Worm (Caenorhabditis elegans): ENCODE data around the gene C44B7.11.

C44B7.11 gene

ce11 chrII:6858201-6858600, 39.1 kb downstream of the C44B7.11 start, which contains the start of gene dnj-5:
TSS of gene dnj-5 (minus strand) at chrII:6858301.
- TF ChIP-seq mep-1 (tag; optimal IDR thresholded peaks at IDR 0.05) (no peak), sptf-1 (tag; optimal IDR thresholded peaks at IDR 0.05) (no peak), lin-13 (tag; optimal IDR thresholded peaks at IDR 0.05) (no peak), cnd-1 (tag; optimal IDR thresholded peaks at IDR 0.05) (no peak), ceh-83 (GFP tag; optimal IDR thresholded peaks at IDR 0.05) (no peak), ces-1 (GFP tag; optimal IDR thresholded peaks at IDR 0.05) (no peak), nhr-237 (tag; optimal IDR thresholded peaks at IDR 0.05) (no peak), mab-5 (tag; optimal IDR thresholded peaks at IDR 0.05) (no peak), sem-2 (GFP tag; optimal IDR thresholded peaks at IDR 0.05) (no peak), zip-8 (tag; optimal IDR thresholded peaks at IDR 0.05) (no peak), unc-39 (tag; optimal IDR thresholded peaks at IDR 0.05) (no peak), mls-2 (tag; optimal IDR thresholded peaks at IDR 0.05) (no peak), nhr-12 (tag; optimal IDR thresholded peaks at IDR 0.05) (no peak), nhr-28 (tag; optimal IDR thresholded peaks at IDR 0.05) (no peak), M03D4.4 (tag; optimal IDR thresholded peaks at IDR 0.05) (no peak), lin-32 (GFP tag; optimal IDR thresholded peaks at IDR 0.05) (no peak), nhr-76 (tag; optimal IDR thresholded peaks at IDR 0.05) (no peak), elt-1 (tag; optimal IDR thresholded peaks at IDR 0.05; ENCODE audit: borderline replicate concordance, insufficient read depth) (no peak), unc-120 (tag; optimal IDR thresholded peaks at IDR 0.05; ENCODE audit: poor library complexity, severe bottlenecking) (no peak), blmp-1 (tag; optimal IDR thresholded peaks at IDR 0.05) (no peak)

- no peak for TF ChIP-seq ceh-39 (tag; optimal IDR thresholded peaks at IDR 0.05)
- TF ChIP-seq lin-13 (tag; optimal IDR thresholded peaks at IDR 0.05): peak; percentile 75
- peak; percentile 76 for TF ChIP-seq unc-120 (tag; optimal IDR thresholded peaks at IDR 0.05; ENCODE audit: poor library complexity, severe bottlenecking)
- peak; percentile 45 for TF ChIP-seq nhr-237 (tag; optimal IDR thresholded peaks at IDR 0.05)
- peak; percentile 96 for TF ChIP-seq cnd-1 (tag; optimal IDR thresholded peaks at IDR 0.05)
- no peak for TF ChIP-seq pha-4 (tag; optimal IDR thresholded peaks at IDR 0.05)
- TF ChIP-seq ceh-83 (GFP tag; optimal IDR thresholded peaks at IDR 0.05): peak; percentile 94
- TF ChIP-seq ham-2 (GFP tag; optimal IDR thresholded peaks at IDR 0.05): peak; percentile 68
- TF ChIP-seq hlh-1 (tag; optimal IDR thresholded peaks at IDR 0.05): peak; percentile 32
- TF ChIP-seq blmp-1 (tag; optimal IDR thresholded peaks at IDR 0.05): no peak
- TF ChIP-seq sem-2 (GFP tag; optimal IDR thresholded peaks at IDR 0.05): peak; percentile 88
- TF ChIP-seq nhr-12 (tag; optimal IDR thresholded peaks at IDR 0.05): peak; percentile 55
- TF ChIP-seq unc-62 (GFP tag; optimal IDR thresholded peaks at IDR 0.05): peak; percentile 76
- TF ChIP-seq ces-1 (GFP tag; optimal IDR thresholded peaks at IDR 0.05): peak; percentile 57
- no peak for TF ChIP-seq zip-8 (tag; optimal IDR thresholded peaks at IDR 0.05)
- peak; percentile 27 for TF ChIP-seq nhr-28 (tag; optimal IDR thresholded peaks at IDR 0.05)
- peak; percentile 75 for TF ChIP-seq ceh-43 (GFP tag; optimal IDR thresholded peaks at IDR 0.05)
- TF ChIP-seq lin-32 (GFP tag; optimal IDR thresholded peaks at IDR 0.05): peak; percentile 91
- no peak for TF ChIP-seq mab-5 (tag; optimal IDR thresholded peaks at IDR 0.05)
- TF ChIP-seq mls-2 (tag; optimal IDR thresholded peaks at IDR 0.05): peak; percentile 95
- TF ChIP-seq ztf-11 (tag; optimal IDR thresholded peaks at IDR 0.05): peak; percentile 72
- TF ChIP-seq elt-1 (tag; optimal IDR thresholded peaks at IDR 0.05; ENCODE audit: borderline replicate concordance, insufficient read depth): peak; percentile 32
- peak; percentile 74 for TF ChIP-seq tbx-8 (GFP tag; optimal IDR thresholded peaks at IDR 0.05)
- TF ChIP-seq nhr-2 (tag; optimal IDR thresholded peaks at IDR 0.05): no peak
- peak; percentile 93 for TF ChIP-seq M03D4.4 (tag; optimal IDR thresholded peaks at IDR 0.05)
- peak; percentile 68 for TF ChIP-seq unc-39 (tag; optimal IDR thresholded peaks at IDR 0.05)
- peak; percentile 65 for TF ChIP-seq flh-1 (GFP tag; optimal IDR thresholded peaks at IDR 0.05)
- peak; percentile 35 for TF ChIP-seq lsy-2 (tag; optimal IDR thresholded peaks at IDR 0.05)
- TF ChIP-seq mep-1 (tag; optimal IDR thresholded peaks at IDR 0.05): peak; percentile 68
- no peak for TF ChIP-seq elt-3 (tag; optimal IDR thresholded peaks at IDR 0.05)
- TF ChIP-seq sptf-1 (tag; optimal IDR thresholded peaks at IDR 0.05): peak; percentile 94
- TF ChIP-seq nhr-76 (tag; optimal IDR thresholded peaks at IDR 0.05): no peak
- peak; percentile 72 for TF ChIP-seq bed-3 (GFP tag; optimal IDR thresholded peaks at IDR 0.05)
- TF ChIP-seq drap-1 (GFP tag; optimal IDR thresholded peaks at IDR 0.05): peak; percentile 91
- TF ChIP-seq snpc-4 (tag; optimal IDR thresholded peaks at IDR 0.05): no peak
These were observed 44.3 kb downstream of the C44B7.11 start for ce11 chrII:6853059-6853466.

ce11 chrII:6851938-6852337, 45.4 kb downstream of the C44B7.11 start, which contains the start of gene C04A2.15:
TSS of gene C04A2.15 (plus strand) at chrII:6852236.
- TF ChIP-seq hlh-1 (tag; optimal IDR thresholded peaks at IDR 0.05): no peak
- TF ChIP-seq sem-2 (GFP tag; optimal IDR thresholded peaks at IDR 0.05): no peak
- TF ChIP-seq mls-2 (tag; optimal IDR thresholded peaks at IDR 0.05): no peak
- no peak for TF ChIP-seq flh-1 (GFP tag; optimal IDR thresholded peaks at IDR 0.05)
- TF ChIP-seq elt-3 (tag; optimal IDR thresholded peaks at IDR 0.05): no peak
- no peak for TF ChIP-seq ceh-39 (tag; optimal IDR thresholded peaks at IDR 0.05)
- TF ChIP-seq ces-1 (GFP tag; optimal IDR thresholded peaks at IDR 0.05): no peak
- TF ChIP-seq blmp-1 (tag; optimal IDR thresholded peaks at IDR 0.05): no peak
- TF ChIP-seq lin-32 (GFP tag; optimal IDR thresholded peaks at IDR 0.05): no peak
- TF ChIP-seq nhr-28 (tag; optimal IDR thresholded peaks at IDR 0.05): no peak
- TF ChIP-seq snpc-4 (tag; optimal IDR thresholded peaks at IDR 0.05): no peak
- no peak for TF ChIP-seq lsy-2 (tag; optimal IDR thresholded peaks at IDR 0.05)
- TF ChIP-seq nhr-76 (tag; optimal IDR thresholded peaks at IDR 0.05): no peak
- TF ChIP-seq ceh-43 (GFP tag; optimal IDR thresholded peaks at IDR 0.05): no peak
- no peak for TF ChIP-seq unc-62 (GFP tag; optimal IDR thresholded peaks at IDR 0.05)
- no peak for TF ChIP-seq lin-13 (tag; optimal IDR thresholded peaks at IDR 0.05)
- no peak for TF ChIP-seq nhr-237 (tag; optimal IDR thresholded peaks at IDR 0.05)
- no peak for TF ChIP-seq tbx-8 (GFP tag; optimal IDR thresholded peaks at IDR 0.05)
- TF ChIP-seq ceh-83 (GFP tag; optimal IDR thresholded peaks at IDR 0.05): no peak
- TF ChIP-seq M03D4.4 (tag; optimal IDR thresholded peaks at IDR 0.05): no peak

Data from whole organism, mixed stage, embryonic.